Fruit fly (Drosophila melanogaster) whole organism, wandering third instar larva: ENCODE measurements around the gene Ppt2.

Experiments used
- Abd-B ChIP-seq: fragments of >200 bp; optimal IDR thresholded peaks from 2 replicates; lab custom pipeline; 2017; ENCODE audit warnings: missing biosample characterization, missing genetic modification characterization
- ey ChIP-seq: fragments of 200-800 bp; sonication (Bioruptor generic); optimal IDR thresholded peaks from 2 replicates; lab custom pipeline; 2016; ENCODE audit warnings: missing biosample characterization, missing genetic modification characterization
- foxo ChIP-seq, 2 experiments: fragments of 200-800 bp; sonication (Bioruptor generic); optimal IDR thresholded peaks; 2 replicates in 1 of 2; 3 replicates in 1 of 2; lab custom pipeline; 2016 to 2017; ENCODE audit warnings: missing biosample characterization in 2 of 2, missing genetic modification characterization in 2 of 2
- h ChIP-seq: fragments of 200-800 bp; sonication (Bioruptor generic); optimal IDR thresholded peaks from 3 replicates; lab custom pipeline; 2016; ENCODE audit warnings: missing biosample characterization, mild to moderate bottlenecking, missing genetic modification characterization
- jim ChIP-seq: fragments of 175-275, 200-325 bp; sonication (Bioruptor generic); optimal IDR thresholded peaks from 2 replicates; lab custom pipeline; 2016; ENCODE audit warnings: missing biosample characterization, mild to moderate bottlenecking, missing genetic modification characterization

DNA sequence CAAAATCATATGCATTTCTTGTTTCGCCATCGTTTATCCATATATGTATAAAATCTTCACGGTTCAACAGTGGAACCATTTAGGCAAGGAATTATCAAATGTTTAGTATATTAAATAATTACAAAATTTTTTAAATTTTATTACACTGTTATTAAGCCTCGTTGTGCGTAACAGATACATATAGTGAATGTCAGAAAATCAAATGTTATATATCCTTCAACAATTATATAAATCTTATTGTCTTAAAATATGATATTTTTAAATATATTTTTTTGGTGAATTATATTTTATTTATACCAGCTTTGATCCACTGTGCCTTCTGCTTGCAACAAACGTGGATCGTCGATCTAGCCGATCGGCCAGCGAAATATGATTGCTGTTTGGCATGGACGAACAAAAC, 27.0 kb downstream of the Ppt2 start:
- TF ChIP-seq foxo (GFP tag; optimal IDR thresholded peaks at IDR 0.05; lab: Kevin White, UChicago) (no peak), jim (no peak), Abd-B (GFP tag; lab: Kevin White, UChicago) (no peak), ey (GFP tag; lab: Kevin White, UChicago) (no peak), h (GFP tag; lab: Kevin White, UChicago) (no peak)
